Worm (Caenorhabditis elegans): ENCODE measurements around the gene trcs-2.

Gene trcs-2

DNA sequence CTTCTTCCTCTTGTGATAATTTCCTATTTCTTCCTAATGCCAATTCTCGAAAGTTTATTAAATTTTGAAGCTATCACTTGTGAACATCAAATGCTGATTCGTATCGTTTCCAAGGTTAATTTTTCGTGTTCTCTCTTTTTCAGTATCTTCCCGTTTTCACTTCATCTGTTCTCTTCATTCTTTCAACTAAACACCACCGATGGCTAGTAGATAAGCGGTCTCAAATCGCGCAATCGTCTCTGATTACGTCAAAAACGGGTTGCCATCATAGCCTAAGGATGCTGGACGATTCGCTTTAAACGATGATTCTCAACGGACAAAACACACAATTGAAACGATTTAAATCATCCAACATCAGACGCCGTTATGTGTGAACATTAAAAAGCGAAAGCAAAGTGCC, 4.7 kb upstream of the trcs-2 start (continued):
- TF ChIP-seq dpl-1 (GFP tag; optimal IDR thresholded peaks at IDR 0.05) (no peak), lin-14 (GFP tag; optimal IDR thresholded peaks at IDR 0.05) (peak; percentile 53)

DNA sequence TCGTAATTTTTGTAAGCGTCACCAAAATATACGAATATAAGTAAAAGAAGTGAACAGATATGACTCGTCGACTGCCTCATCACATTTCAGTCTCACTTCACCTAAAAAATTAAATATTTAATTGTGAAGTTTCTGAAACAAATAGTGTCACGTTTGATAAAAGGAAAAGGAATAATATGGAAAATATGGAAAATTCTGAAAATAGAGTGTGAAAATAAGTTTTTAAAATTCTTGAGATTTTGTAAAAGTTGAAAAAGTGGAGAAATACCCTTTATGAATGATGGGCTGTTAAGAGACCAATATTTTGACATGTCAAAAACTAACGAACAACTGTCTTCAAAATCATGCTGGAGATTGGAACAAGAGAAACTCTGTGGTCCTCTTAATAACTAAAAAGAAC, 4.4 kb downstream of the trcs-2 start, which contains the start of gene T01B7.9:
T01B7.9 (minus strand) TSS at position 101 of the 400 bp plus-strand sequence.
- no peak for TF ChIP-seq elt-3 (tag; optimal IDR thresholded peaks at IDR 0.05)
- no peak for TF ChIP-seq tlp-1 (tag; optimal IDR thresholded peaks at IDR 0.05)
- no peak for TF ChIP-seq lin-35 (GFP tag; optimal IDR thresholded peaks at IDR 0.05)
- no peak for TF ChIP-seq vab-15 (tag; optimal IDR thresholded peaks at IDR 0.05)
- TF ChIP-seq ceh-8 (GFP tag; optimal IDR thresholded peaks at IDR 0.05): no peak
- TF ChIP-seq xbp-1 (tag; optimal IDR thresholded peaks at IDR 0.05): no peak
- no peak for TF ChIP-seq nhr-237 (tag; optimal IDR thresholded peaks at IDR 0.05)
- TF ChIP-seq swsn-7 (tag; optimal IDR thresholded peaks at IDR 0.05): no peak
- TF ChIP-seq ets-5 (GFP tag; IDR thresholded peaks at IDR 0.05): no peak
- no peak for TF ChIP-seq unc-86 (tag; optimal IDR thresholded peaks at IDR 0.05)
- no peak for TF ChIP-seq fkh-8 (tag; optimal IDR thresholded peaks at IDR 0.05)
- no peak for TF ChIP-seq pag-3 (tag; optimal IDR thresholded peaks at IDR 0.05; ENCODE audit: borderline replicate concordance, insufficient read depth)
- no peak for TF ChIP-seq C04F5.9 (tag; optimal IDR thresholded peaks at IDR 0.05)
- no peak for TF ChIP-seq unc-30 (tag; optimal IDR thresholded peaks at IDR 0.05)
- no peak for TF ChIP-seq unc-130 (tag; optimal IDR thresholded peaks at IDR 0.05)
- no peak for TF ChIP-seq dsc-1 (tag; optimal IDR thresholded peaks at IDR 0.05)
- TF ChIP-seq mep-1 (tag; optimal IDR thresholded peaks at IDR 0.05): no peak
- no peak for TF ChIP-seq Y116A8C.19 (tag; optimal IDR thresholded peaks at IDR 0.05; ENCODE audit: borderline replicate concordance)

ce11 chrII:8730281-8730680, 8.0 kb downstream of the trcs-2 start:
- TF ChIP-seq hlh-4 (tag; optimal IDR thresholded peaks at IDR 0.05) (no peak), elt-3 (tag; optimal IDR thresholded peaks at IDR 0.05) (peak in 1 of 6 experiments; percentile 46), C04F5.9 (tag; optimal IDR thresholded peaks at IDR 0.05) (no peak), sox-4 (tag; optimal IDR thresholded peaks at IDR 0.05) (no peak), unc-98 (GFP tag; IDR thresholded peaks at IDR 0.05) (no peak), lin-14 (GFP tag; optimal IDR thresholded peaks at IDR 0.05) (peak; percentile 23), C16A3.4 (tag; optimal IDR thresholded peaks at IDR 0.05) (no peak), blmp-1 (tag; optimal IDR thresholded peaks at IDR 0.05) (peak; percentile 93), rnt-1 (tag; optimal IDR thresholded peaks at IDR 0.05) (peak; percentile 32), unc-62 (GFP tag; optimal IDR thresholded peaks at IDR 0.05) (no peak)

DNA sequence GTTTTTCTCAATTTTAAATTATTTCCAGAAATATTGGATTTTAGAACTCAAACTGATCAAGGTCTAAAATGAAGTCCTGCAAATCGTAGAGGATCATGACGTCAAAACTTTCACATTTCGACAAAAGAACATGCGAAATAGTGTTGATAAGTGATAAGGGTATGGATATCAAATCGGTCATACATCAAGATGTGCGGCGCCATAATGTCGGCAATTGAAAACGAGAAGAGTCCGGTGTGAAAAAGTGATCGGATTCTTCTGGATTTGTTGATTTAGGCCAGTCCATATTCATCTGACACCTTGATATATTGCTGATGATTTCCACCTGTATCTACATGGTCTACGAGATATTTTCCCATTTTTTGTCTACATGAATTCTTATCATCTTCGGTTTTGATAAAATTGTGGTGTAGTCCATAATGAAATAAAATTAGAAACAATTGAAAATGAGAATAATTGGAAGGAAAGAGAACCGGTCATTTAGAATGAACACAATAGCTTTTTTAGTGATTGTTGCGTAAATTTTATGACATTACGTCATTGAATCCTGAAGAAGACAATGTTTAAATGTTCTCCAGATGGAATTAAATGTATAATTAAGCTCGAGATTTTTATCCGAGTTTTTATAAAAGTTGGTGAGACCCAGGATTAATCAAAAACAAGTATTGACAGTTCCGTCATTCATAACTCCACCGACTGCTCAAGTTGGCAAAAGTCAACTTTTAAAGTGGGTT, 8.9 kb downstream of the trcs-2 start:
- TF ChIP-seq ets-5 (GFP tag; IDR thresholded peaks at IDR 0.05): no peak
- TF ChIP-seq sox-4 (tag; optimal IDR thresholded peaks at IDR 0.05): no peak
- no peak for TF ChIP-seq C04F5.9 (tag; optimal IDR thresholded peaks at IDR 0.05)
- no peak for TF ChIP-seq rnt-1 (tag; optimal IDR thresholded peaks at IDR 0.05)
- TF ChIP-seq ces-1 (GFP tag; optimal IDR thresholded peaks at IDR 0.05): no peak
- no peak for TF ChIP-seq unc-86 (tag; optimal IDR thresholded peaks at IDR 0.05)
- TF ChIP-seq dpl-1 (GFP tag; optimal IDR thresholded peaks at IDR 0.05): no peak
- TF ChIP-seq efl-1 (optimal IDR thresholded peaks at IDR 0.05): no peak
- TF ChIP-seq efl-1 (GFP tag; optimal IDR thresholded peaks at IDR 0.05 in 1 of 2): peak in 1 of 2 experiments; percentile 27
- peak in 1 of 6 experiments; percentile 87 for TF ChIP-seq elt-3 (tag; optimal IDR thresholded peaks at IDR 0.05)
- TF ChIP-seq blmp-1 (tag; optimal IDR thresholded peaks at IDR 0.05): peak; percentile 96
- TF ChIP-seq fkh-10 (GFP tag; optimal IDR thresholded peaks at IDR 0.05): no peak
- TF ChIP-seq hlh-17 (GFP tag; optimal IDR thresholded peaks at IDR 0.05; ENCODE audit: borderline replicate concordance): no peak

ce11 chrII:8731736-8732229, 9.5 kb downstream of the trcs-2 start:
- TF ChIP-seq fkh-4 (tag; optimal IDR thresholded peaks at IDR 0.05; ENCODE audit: borderline replicate concordance): no peak
- TF ChIP-seq blmp-1 (tag; optimal IDR thresholded peaks at IDR 0.05): peak; percentile 89
